Fruit fly (Drosophila melanogaster) whole organism, embryonic: ENCODE data around the gene Chchd3.

ENCODE experiments used
- B-H1 ChIP-seq: fragments of 200-800 bp; sonication (Bioruptor generic); IDR thresholded peaks from 3 replicates; pipeline ENCODE4 v1.3.6; 2022; ENCODE audit warnings: missing biosample characterization, missing genetic modification characterization
- B-H2 ChIP-seq: fragments of 200-800 bp; sonication (Bioruptor generic); optimal IDR thresholded peaks from 2 replicates; lab custom pipeline; 2018; ENCODE audit warnings: missing biosample characterization, mild to moderate bottlenecking, missing genetic modification characterization
- CG10209 ChIP-seq: fragments of 200-800 bp; sonication (Bioruptor generic); optimal IDR thresholded peaks from 3 replicates; lab custom pipeline; 2017; ENCODE audit warnings: missing biosample characterization, mild to moderate bottlenecking, missing genetic modification characterization, missing genetic modification reagents
- CG10431 ChIP-seq: fragments of 200-800 bp; sonication (Bioruptor generic); optimal IDR thresholded peaks from 3 replicates; lab custom pipeline; 2018; ENCODE audit warnings: missing biosample characterization, mild to moderate bottlenecking, missing genetic modification characterization
- CG11085 ChIP-seq: fragments of 200-800 bp; sonication (Bioruptor generic); IDR thresholded peaks from 2 replicates; pipeline ENCODE4 v1.3.6; 2022; ENCODE audit warnings: missing biosample characterization, missing genetic modification characterization
- CG12942 ChIP-seq: fragments of 200-800 bp; sonication (Bioruptor generic); optimal IDR thresholded peaks from 3 replicates; lab custom pipeline; 2016; ENCODE audit warnings: missing biosample characterization, missing genetic modification characterization
- CG13287 ChIP-seq: fragments of 200-800 bp; sonication (Bioruptor generic); IDR thresholded peaks from 2 replicates; pipeline ENCODE4 v1.3.6; 2022; ENCODE audit warnings: missing biosample characterization, missing genetic modification characterization; ENCODE audit not compliant: partially characterized antibody
- CG17328 ChIP-seq: fragments of 200-800 bp; sonication (Bioruptor generic); IDR thresholded peaks from 2 replicates; pipeline ENCODE4 v1.3.6; 2022; ENCODE audit warnings: missing biosample characterization, missing genetic modification characterization
- CG17385 ChIP-seq: fragments of 200-800 bp; sonication (Bioruptor generic); optimal IDR thresholded peaks from 3 replicates; lab custom pipeline; 2018; ENCODE audit warnings: missing biosample characterization, mild to moderate bottlenecking, missing genetic modification characterization
- CG17829 ChIP-seq: fragments of 200-800 bp; optimal IDR thresholded peaks from 2 replicates; lab custom pipeline; 2019; ENCODE audit warnings: missing biosample characterization, mild to moderate bottlenecking, missing genetic modification characterization, moderate library complexity
- CG18476 ChIP-seq: fragments of 200-800 bp; sonication (Bioruptor generic); optimal IDR thresholded peaks from 2 replicates; lab custom pipeline; 2016; ENCODE audit warnings: missing biosample characterization, mild to moderate bottlenecking, missing genetic modification characterization
- CG2120 ChIP-seq: fragments of 200-800 bp; sonication (Bioruptor generic); optimal IDR thresholded peaks from 3 replicates; lab custom pipeline; 2016; ENCODE audit warnings: missing biosample characterization, missing genetic modification characterization
- CG2889 ChIP-seq: fragments of 200-800 bp; sonication (Bioruptor generic); IDR thresholded peaks from 3 replicates; pipeline ENCODE4 v1.3.6; 2022; ENCODE audit warnings: missing biosample characterization, missing genetic modification characterization
- CG31224 ChIP-seq: fragments of 200-800 bp; sonication (Bioruptor generic); IDR thresholded peaks from 2 replicates; pipeline ENCODE4 v1.3.6; 2022; ENCODE audit warnings: missing biosample characterization, missing genetic modification characterization
- CG34376 ChIP-seq: fragments of 200-800 bp; sonication (Bioruptor generic); optimal IDR thresholded peaks from 2 replicates; lab custom pipeline; 2018; ENCODE audit warnings: missing biosample characterization, mild to moderate bottlenecking, missing genetic modification characterization
- CG3838 ChIP-seq: fragments of 200-800 bp; sonication (Bioruptor generic); optimal IDR thresholded peaks from 3 replicates; lab custom pipeline; 2016; ENCODE audit warnings: missing biosample characterization, missing genetic modification characterization
- CG6175 ChIP-seq: fragments of 200-800 bp; sonication (Bioruptor generic); IDR thresholded peaks from 3 replicates; pipeline ENCODE4 v1.3.6; 2022; ENCODE audit warnings: missing biosample characterization, missing genetic modification characterization
- CG6765 ChIP-seq: fragments of 200-800 bp; sonication (Bioruptor generic); optimal IDR thresholded peaks from 3 replicates; lab custom pipeline; 2017; ENCODE audit warnings: missing biosample characterization, mild to moderate bottlenecking, missing genetic modification characterization
- CG6791 ChIP-seq: fragments of 200-800 bp; sonication (Bioruptor generic); IDR thresholded peaks from 3 replicates; pipeline ENCODE4 v1.3.6; 2022; ENCODE audit warnings: missing biosample characterization, missing genetic modification characterization; ENCODE audit not compliant: partially characterized antibody
- Dad ChIP-seq: fragments of 200-800 bp; sonication (Bioruptor generic); optimal IDR thresholded peaks from 3 replicates; lab custom pipeline; 2016; ENCODE audit warnings: missing biosample characterization, missing genetic modification characterization
- Dip3 ChIP-seq: fragments of 200-800 bp; sonication (Bioruptor generic); optimal IDR thresholded peaks from 3 replicates; lab custom pipeline; 2016; ENCODE audit warnings: missing biosample characterization, missing genetic modification characterization
- Dll ChIP-seq: fragments of 200-800 bp; sonication (Bioruptor generic); IDR thresholded peaks from 4 replicates; pipeline ENCODE4 v1.3.6; 2022; ENCODE audit warnings: missing biosample characterization, missing genetic modification characterization; ENCODE audit not compliant: partially characterized antibody
- Gsc ChIP-seq: fragments of 200-800 bp; sonication (Bioruptor generic); IDR thresholded peaks from 2 replicates; pipeline ENCODE4 v1.3.6; 2022; ENCODE audit warnings: missing biosample characterization, missing genetic modification characterization
- Hr39 ChIP-seq: fragments of >200 bp; optimal IDR thresholded peaks from 2 replicates; lab custom pipeline; 2017
- NC2α ChIP-seq: fragments of 200-800 bp; sonication (Bioruptor generic); optimal IDR thresholded peaks from 2 replicates; lab custom pipeline; 2016; ENCODE audit warnings: missing biosample characterization, missing genetic modification characterization
- Nf-YA ChIP-seq: fragments of 200-800 bp; sonication (Bioruptor generic); IDR thresholded peaks from 2 replicates; pipeline ENCODE4 v1.3.6; 2022; ENCODE audit warnings: missing biosample characterization, missing genetic modification characterization
- Poxn ChIP-seq: fragments of 200-800 bp; sonication (Bioruptor generic); IDR thresholded peaks from 2 replicates; pipeline ENCODE4 v1.3.6; 2022; ENCODE audit warnings: missing biosample characterization, missing genetic modification characterization
- Ptx1 ChIP-seq: fragments of 200-800 bp; sonication (Bioruptor generic); IDR thresholded peaks from 2 replicates; pipeline ENCODE4 v1.3.6; 2022; ENCODE audit warnings: missing biosample characterization, missing genetic modification characterization
- Ssrp ChIP-seq: fragments of 200-800 bp; sonication (Bioruptor generic); optimal IDR thresholded peaks from 2 replicates; lab custom pipeline; 2018; ENCODE audit warnings: missing biosample characterization, mild to moderate bottlenecking, missing genetic modification characterization, moderate library complexity
- Trl ChIP-seq, 3 experiments: fragments of >200 bp in 2 of 3; fragments of 200-800 bp in 1 of 3; sonication (Bioruptor generic) in 1 of 3; optimal IDR thresholded peaks; 2 replicates in 1 of 3; 3 replicates in 2 of 3; lab custom pipeline; 2016 to 2017; ENCODE audit warnings: missing biosample characterization in 1 of 3, missing genetic modification characterization in 1 of 3
- Xbp1 ChIP-seq: fragments of 200-800 bp; sonication (Bioruptor generic); optimal IDR thresholded peaks from 3 replicates; lab custom pipeline; 2016; ENCODE audit warnings: missing biosample characterization, mild to moderate bottlenecking, missing genetic modification characterization
- bigmax ChIP-seq: fragments of 200-800 bp; sonication (Bioruptor generic); optimal IDR thresholded peaks from 2 replicates; lab custom pipeline; 2018; ENCODE audit warnings: missing biosample characterization, mild to moderate bottlenecking, missing genetic modification characterization
- crc ChIP-seq: fragments of 200-800 bp; sonication (Bioruptor generic); optimal IDR thresholded peaks from 2 replicates; lab custom pipeline; 2016; ENCODE audit warnings: missing biosample characterization, missing genetic modification characterization
- dmrt11E ChIP-seq: fragments of 200-800 bp; sonication (Bioruptor generic); optimal IDR thresholded peaks from 3 replicates; lab custom pipeline; 2018; ENCODE audit warnings: missing biosample characterization, mild to moderate bottlenecking, missing genetic modification characterization, moderate library complexity
- h ChIP-seq: fragments of >200 bp; optimal IDR thresholded peaks from 2 replicates; lab custom pipeline; 2017
- ind ChIP-seq: fragments of 200-800 bp; sonication (Bioruptor generic); optimal IDR thresholded peaks from 3 replicates; lab custom pipeline; 2016; ENCODE audit warnings: missing biosample characterization, missing genetic modification characterization
- inv ChIP-seq: fragments of 200-800 bp; sonication (Bioruptor generic); IDR thresholded peaks from 2 replicates; pipeline ENCODE4 v1.3.6; 2022; ENCODE audit warnings: missing biosample characterization, missing genetic modification characterization; ENCODE audit not compliant: partially characterized antibody
- klu ChIP-seq: fragments of 200-800 bp; sonication (Bioruptor generic); IDR thresholded peaks from 2 replicates; pipeline ENCODE4 v1.3.6; 2022; ENCODE audit warnings: missing biosample characterization, missing genetic modification characterization
- knrl ChIP-seq: fragments of 200-800 bp; sonication (Bioruptor generic); IDR thresholded peaks from 3 replicates; pipeline ENCODE4 v1.3.6; 2022; ENCODE audit warnings: missing biosample characterization, missing genetic modification characterization; ENCODE audit not compliant: partially characterized antibody
- lmd ChIP-seq: fragments of 200-800 bp; sonication (Bioruptor generic); IDR thresholded peaks from 2 replicates; pipeline ENCODE4 v1.3.6; 2022; ENCODE audit warnings: missing biosample characterization, missing genetic modification characterization
- nerfin-1 ChIP-seq: fragments of 200-800 bp; sonication (Bioruptor generic); optimal IDR thresholded peaks from 3 replicates; lab custom pipeline; 2019; ENCODE audit warnings: missing biosample characterization, mild to moderate bottlenecking, missing genetic modification characterization, moderate library complexity
- pita ChIP-seq: fragments of 200-800 bp; sonication (Bioruptor generic); optimal IDR thresholded peaks from 2 replicates; lab custom pipeline; 2017; ENCODE audit warnings: missing biosample characterization, mild to moderate bottlenecking, missing genetic modification characterization
- sna ChIP-seq: fragments of 200-800 bp; sonication (Bioruptor generic); IDR thresholded peaks from 2 replicates; pipeline ENCODE4 v1.3.6; 2022; ENCODE audit warnings: missing biosample characterization, missing genetic modification characterization; ENCODE audit not compliant: partially characterized antibody
- so ChIP-seq: fragments of 200-800 bp; sonication (Bioruptor generic); IDR thresholded peaks from 3 replicates; pipeline ENCODE4 v1.3.6; 2022; ENCODE audit warnings: missing biosample characterization, missing genetic modification characterization
- stwl ChIP-seq: fragments of 200-800 bp; sonication (Bioruptor generic); optimal IDR thresholded peaks from 3 replicates; lab custom pipeline; 2018; ENCODE audit warnings: missing biosample characterization, mild to moderate bottlenecking, missing genetic modification characterization, moderate library complexity
- tap ChIP-seq: fragments of 200-800 bp; optimal IDR thresholded peaks from 3 replicates; lab custom pipeline; 2019; ENCODE audit warnings: missing biosample characterization, mild to moderate bottlenecking, missing genetic modification characterization, moderate library complexity
- tio ChIP-seq: fragments of 200-800 bp; sonication (Bioruptor generic); optimal IDR thresholded peaks from 2 replicates; lab custom pipeline; 2017; ENCODE audit warnings: missing biosample characterization, missing genetic modification characterization, inconsistent platforms
- unpg ChIP-seq: fragments of 200-800 bp; sonication (Bioruptor generic); optimal IDR thresholded peaks from 3 replicates; lab custom pipeline; 2018; ENCODE audit warnings: missing biosample characterization, mild to moderate bottlenecking, missing genetic modification characterization, moderate library complexity
- vnd ChIP-seq: fragments of 200-800 bp; sonication (Bioruptor generic); IDR thresholded peaks from 3 replicates; pipeline ENCODE4 v1.3.6; 2022; ENCODE audit warnings: missing biosample characterization, missing genetic modification characterization; ENCODE audit not compliant: partially characterized antibody
- vvl ChIP-seq: fragments of 200-800 bp; sonication (Bioruptor generic); IDR thresholded peaks from 2 replicates; pipeline ENCODE4 v1.3.6; 2022; ENCODE audit warnings: missing biosample characterization, missing genetic modification characterization
- wek ChIP-seq: fragments of 200-800 bp; sonication (Bioruptor generic); optimal IDR thresholded peaks from 3 replicates; lab custom pipeline; 2018; ENCODE audit warnings: missing biosample characterization, mild to moderate bottlenecking, missing genetic modification characterization, moderate library complexity
- zen ChIP-seq: fragments of 200-800 bp; sonication (Bioruptor generic); optimal IDR thresholded peaks from 3 replicates; lab custom pipeline; 2018; ENCODE audit warnings: missing biosample characterization, mild to moderate bottlenecking, missing genetic modification characterization, moderate library complexity

Gene Chchd3

dm6 chr3R:31019662-31020061 lies 34.1 kb downstream of the Chchd3 start (continued):
- no peak for TF ChIP-seq Trl (optimal IDR thresholded peaks at IDR 0.05; lab: Kevin White, UChicago)
- no peak for TF ChIP-seq Trl (GFP tag; optimal IDR thresholded peaks at IDR 0.05; lab: Kevin White, UChicago)
- TF ChIP-seq NC2α (GFP tag; lab: Kevin White, UChicago): no peak
- TF ChIP-seq dmrt11E (tag; lab: Kevin White, UChicago): no peak
- no peak for TF ChIP-seq h (lab: Kevin White, UChicago)
- TF ChIP-seq CG17328: no peak
- no peak for TF ChIP-seq pita (GFP tag; lab: Kevin White, UChicago)
- no peak; the same call in 1 of the 2 replicates for TF ChIP-seq klu (GFP tag; lab: Robert Waterston, UW)
- TF ChIP-seq B-H1: peak; percentile 13; the same call in 1 of the 3 replicates
- TF ChIP-seq ind (GFP tag; lab: Kevin White, UChicago): peak; percentile 6
- peak; percentile 20 for TF ChIP-seq Xbp1 (GFP tag; lab: Kevin White, UChicago)
- TF ChIP-seq CG10209: peak; percentile 4
- TF ChIP-seq CG34376 (GFP tag; lab: Kevin White, UChicago): no peak
- TF ChIP-seq CG10431 (GFP tag; lab: Kevin White, UChicago): no peak
- no peak for TF ChIP-seq stwl (tag; lab: Kevin White, UChicago)
- TF ChIP-seq Nf-YA (GFP tag; lab: Robert Waterston, UW): no peak
- TF ChIP-seq bigmax (GFP tag; lab: Kevin White, UChicago): no peak
- no peak for TF ChIP-seq CG3838
- TF ChIP-seq CG6175 (GFP tag; lab: Robert Waterston, UW): no peak
- TF ChIP-seq Ptx1 (GFP tag; lab: Robert Waterston, UW): peak; percentile 55
- no peak for TF ChIP-seq tap (tag; lab: Kevin White, UChicago)
- peak; percentile 34; the same call in 1 of the 2 replicates for TF ChIP-seq CG11085
- TF ChIP-seq CG6791 (GFP tag; lab: Robert Waterston, UW): no peak
- TF ChIP-seq vnd: no peak
- TF ChIP-seq Dll: no peak
- no peak for TF ChIP-seq Ssrp (tag; lab: Kevin White, UChicago)
- no peak for TF ChIP-seq so
- TF ChIP-seq wek (GFP tag; lab: Kevin White, UChicago): no peak
- TF ChIP-seq CG12942 (GFP tag; lab: Kevin White, UChicago): no peak
- TF ChIP-seq CG2889: no peak
- TF ChIP-seq Dad (GFP tag; lab: Kevin White, UChicago): no peak
- no peak for TF ChIP-seq B-H2 (GFP tag; lab: Kevin White, UChicago)
- no peak for TF ChIP-seq knrl (GFP tag; lab: Robert Waterston, UW)
- no peak for TF ChIP-seq zen (tag; lab: Kevin White, UChicago)
- TF ChIP-seq CG13287: no peak
- TF ChIP-seq tio (GFP tag; lab: Kevin White, UChicago): peak; percentile 18
- TF ChIP-seq CG18476: no peak
- no peak for TF ChIP-seq Gsc (GFP tag; lab: Robert Waterston, UW)
- TF ChIP-seq CG2120: peak; percentile 3
- TF ChIP-seq crc (GFP tag; lab: Kevin White, UChicago): no peak
- TF ChIP-seq Poxn (GFP tag; lab: Robert Waterston, UW): no peak
- no peak for TF ChIP-seq Hr39 (lab: Kevin White, UChicago)
- peak; percentile 23; the same call in 1 of the 2 replicates for TF ChIP-seq lmd (GFP tag; lab: Robert Waterston, UW)
- no peak for TF ChIP-seq Dip3
- no peak for TF ChIP-seq sna (GFP tag; lab: Robert Waterston, UW)
- no peak for TF ChIP-seq unpg (GFP tag; lab: Kevin White, UChicago)
- TF ChIP-seq CG17829 (tag; lab: Kevin White, UChicago): no peak
- no peak for TF ChIP-seq CG31224 (GFP tag; lab: Robert Waterston, UW)
- peak; percentile 42; the same call in 1 of the 2 replicates for TF ChIP-seq vvl (GFP tag; lab: Robert Waterston, UW)
- no peak for TF ChIP-seq CG6765 (GFP tag; lab: Kevin White, UChicago)
- no peak for TF ChIP-seq nerfin-1
- TF ChIP-seq inv: no peak
- no peak for TF ChIP-seq CG17385 (GFP tag; lab: Kevin White, UChicago)
